Worm (Caenorhabditis elegans) whole organism, L4 larva: ENCODE measurements around the gene nsy-7.
A peak's percentile ranks its signal among the peaks of the same experiment; 100 is the strongest.

Experiments used
- F37D6.2 ChIP-seq: sonication (generic microtip); optimal IDR thresholded peaks from 2 replicates; lab custom pipeline; 2016; ENCODE audit warnings: mild to moderate bottlenecking, missing genetic modification characterization, missing compliant biosample characterization
- T20F7.1 ChIP-seq: fragments of 200-800 bp; sonication (Bioruptor generic); optimal IDR thresholded peaks from 2 replicates; lab custom pipeline; 2018; ENCODE audit warnings: mild to moderate bottlenecking, missing genetic modification characterization, missing compliant biosample characterization
- T26A8.4 ChIP-seq: fragments of 200-800 bp; sonication (Bioruptor generic); IDR thresholded peaks from 2 replicates; pipeline ENCODE4 v1.3.6; 2022; ENCODE audit warnings: missing genetic modification characterization, missing compliant biosample characterization
- ZK546.5 ChIP-seq, 2 experiments: sonication (generic microtip); optimal IDR thresholded peaks; 2 replicates each; lab custom pipeline; 2017; ENCODE audit warnings: missing biosample characterization in 2 of 2, missing genetic modification characterization in 2 of 2
- aha-1 ChIP-seq: fragments of 150-350 bp; peaks from one replicate; lab custom pipeline; 2014; ENCODE audit warnings: missing biosample characterization, missing genetic modification characterization
- attf-4 ChIP-seq: sonication (generic microtip); optimal IDR thresholded peaks from 3 replicates; lab custom pipeline; 2017; ENCODE audit warnings: missing biosample characterization, missing genetic modification characterization
- ceh-28 ChIP-seq: fragments of 150-350 bp; optimal IDR thresholded peaks from 2 replicates; lab custom pipeline; 2014; ENCODE audit warnings: missing biosample characterization, missing genetic modification reagents, missing genetic modification characterization
- ceh-44 ChIP-seq: fragments of 200-800 bp; sonication (Bioruptor generic); IDR thresholded peaks from 2 replicates; pipeline ENCODE4 v1.3.6; 2022; ENCODE audit warnings: missing genetic modification reagents, missing genetic modification characterization, missing compliant biosample characterization
- ceh-62 ChIP-seq: sonication (generic microtip); optimal IDR thresholded peaks from 2 replicates; lab custom pipeline; 2017; ENCODE audit warnings: missing biosample characterization, missing genetic modification characterization
- ceh-82 ChIP-seq: sonication (generic microtip); optimal IDR thresholded peaks from 2 replicates; lab custom pipeline; 2017; ENCODE audit warnings: missing biosample characterization, missing genetic modification characterization
- ces-1 ChIP-seq: fragments of 150-350 bp; sonication (generic microtip); optimal IDR thresholded peaks from 4 replicates; lab custom pipeline; 2014; ENCODE audit warnings: missing biosample characterization, missing genetic modification reagents, missing genetic modification characterization
- daf-16 ChIP-seq, 3 experiments: sonication (generic microtip); optimal IDR thresholded peaks; 2 replicates each; lab custom pipeline; 2016 to 2017; ENCODE audit warnings: missing genetic modification characterization in 3 of 3, missing genetic modification reagents in 3 of 3, mild to moderate bottlenecking in 2 of 3, missing compliant biosample characterization in 2 of 3, missing biosample characterization in 1 of 3, moderate library complexity in 1 of 3
- daf-19 ChIP-seq: fragments of 200-800 bp; sonication (Bioruptor generic); conservative IDR thresholded peaks from 2 replicates; pipeline ENCODE4 v1.3.6; 2022; ENCODE audit warnings: missing genetic modification characterization, missing compliant biosample characterization
- dmd-6 ChIP-seq: fragments of 200-800 bp; sonication (Bioruptor generic); IDR thresholded peaks from 2 replicates; pipeline ENCODE4 v1.3.6; 2022; ENCODE audit warnings: missing genetic modification reagents, missing genetic modification characterization, missing compliant biosample characterization
- dmd-8 ChIP-seq: fragments of 200-800 bp; sonication (Bioruptor generic); IDR thresholded peaks from 2 replicates; pipeline ENCODE4 v1.3.6; 2022; ENCODE audit warnings: missing genetic modification characterization, missing compliant biosample characterization
- dmd-9 ChIP-seq: fragments of 200-800 bp; sonication (Bioruptor generic); IDR thresholded peaks from 2 replicates; pipeline ENCODE4 v1.3.6; 2022; ENCODE audit warnings: missing genetic modification reagents, missing genetic modification characterization, missing compliant biosample characterization
- hif-1 ChIP-seq, 2 experiments: sonication (generic microtip); optimal IDR thresholded peaks; 2 replicates each; lab custom pipeline; 2016 to 2017; ENCODE audit warnings: missing compliant biosample characterization in 2 of 2, missing genetic modification characterization in 2 of 2, missing genetic modification reagents in 2 of 2, missing genotype in 2 of 2, mild to moderate bottlenecking in 1 of 2
- hlh-11 ChIP-seq: fragments of 200-800 bp; sonication (Bioruptor generic); optimal IDR thresholded peaks from 2 replicates; lab custom pipeline; 2018; ENCODE audit warnings: mild to moderate bottlenecking, missing genetic modification characterization, missing compliant biosample characterization
- hmg-1.1 ChIP-seq: fragments of 200-800 bp; sonication (Bioruptor generic); IDR thresholded peaks from 2 replicates; pipeline ENCODE4 v1.3.6; 2022; ENCODE audit warnings: missing genetic modification reagents, missing genetic modification characterization, missing compliant biosample characterization
- jun-1 ChIP-seq: fragments of 150-350 bp; optimal IDR thresholded peaks from 2 replicates; lab custom pipeline; 2014; ENCODE audit warnings: missing biosample characterization, missing genetic modification reagents, missing genetic modification characterization
- lin-13 ChIP-seq: fragments of 150-350 bp; optimal IDR thresholded peaks from 2 replicates; lab custom pipeline; 2014; ENCODE audit warnings: missing biosample characterization, missing genetic modification reagents, missing genetic modification characterization
- lin-29 ChIP-seq: fragments of 200-800 bp; sonication (Bioruptor generic); IDR thresholded peaks from 2 replicates; pipeline ENCODE4 v1.3.6; 2022; ENCODE audit warnings: missing genetic modification reagents, missing genetic modification characterization, missing compliant biosample characterization
- mdl-1 ChIP-seq, 2 experiments: fragments of 150-350 bp in 1 of 2; sonication (generic microtip) in 1 of 2; optimal IDR thresholded peaks; 2 replicates each; lab custom pipeline; 2014 to 2017; ENCODE audit warnings: missing biosample characterization in 2 of 2, missing genetic modification characterization in 2 of 2
- mdt-29 ChIP-seq: fragments of 200-800 bp; sonication (Bioruptor generic); IDR thresholded peaks from 2 replicates; pipeline ENCODE4 v1.3.6; 2022; ENCODE audit warnings: missing genetic modification reagents, missing genetic modification characterization, missing compliant biosample characterization
- mep-1 ChIP-seq: fragments of 150-350 bp; sonication (generic microtip); optimal IDR thresholded peaks from 3 replicates; lab custom pipeline; 2014; ENCODE audit warnings: missing biosample characterization, missing genetic modification characterization
- mxl-3 ChIP-seq: fragments of 200-800 bp; sonication (Bioruptor generic); optimal IDR thresholded peaks from 2 replicates; lab custom pipeline; 2018; ENCODE audit warnings: mild to moderate bottlenecking, missing genetic modification characterization, missing compliant biosample characterization
- nhr-111 ChIP-seq: fragments of 200-800 bp; sonication (Bioruptor generic); optimal IDR thresholded peaks from 2 replicates; lab custom pipeline; 2018; ENCODE audit warnings: mild to moderate bottlenecking, missing genetic modification characterization, missing compliant biosample characterization
- nhr-25 ChIP-seq: sonication (generic microtip); optimal IDR thresholded peaks from 2 replicates; lab custom pipeline; 2017; ENCODE audit warnings: missing genetic modification characterization, mild to moderate bottlenecking, missing compliant biosample characterization, antibody characterized with exemption, moderate library complexity, borderline replicate concordance; ENCODE audit not compliant: insufficient read depth
- nhr-41 ChIP-seq: fragments of 200-800 bp; sonication (Bioruptor generic); IDR thresholded peaks from 2 replicates; pipeline ENCODE4 v1.3.6; 2022; ENCODE audit warnings: missing genetic modification reagents, missing genetic modification characterization, missing compliant biosample characterization
- nhr-48 ChIP-seq: sonication (generic microtip); optimal IDR thresholded peaks from 2 replicates; lab custom pipeline; 2016; ENCODE audit warnings: mild to moderate bottlenecking, missing genetic modification characterization, missing compliant biosample characterization
- nhr-6 ChIP-seq: fragments of 150-350 bp; optimal IDR thresholded peaks from 2 replicates; lab custom pipeline; 2014; ENCODE audit warnings: missing biosample characterization, missing genetic modification characterization
- skn-1 ChIP-seq: fragments of 150-350 bp; optimal IDR thresholded peaks from 2 replicates; lab custom pipeline; 2014; ENCODE audit warnings: missing biosample characterization, missing genetic modification characterization
- snpc-1.2 ChIP-seq: fragments of 200-800 bp; sonication (Bioruptor generic); IDR thresholded peaks from 2 replicates; pipeline ENCODE4 v1.3.6; 2022; ENCODE audit warnings: missing genetic modification reagents, missing genetic modification characterization, missing compliant biosample characterization
- snpc-4 ChIP-seq: fragments of 150-350 bp; optimal IDR thresholded peaks from 2 replicates; lab custom pipeline; 2014; ENCODE audit warnings: missing biosample characterization, missing genetic modification characterization
- spr-1 ChIP-seq: sonication (generic microtip); optimal IDR thresholded peaks from 2 replicates; lab custom pipeline; 2016; ENCODE audit warnings: mild to moderate bottlenecking, missing genetic modification characterization, missing compliant biosample characterization
- unc-39 ChIP-seq: sonication (generic microtip); optimal IDR thresholded peaks from 2 replicates; lab custom pipeline; 2017; ENCODE audit warnings: missing biosample characterization, missing genetic modification characterization
- unc-62 ChIP-seq, 3 experiments: fragments of 150-350 bp in 1 of 3; sonication (generic microtip); optimal IDR thresholded peaks in 2 of 3; peaks in 1 of 3; 1 replicate in 1 of 3; 2 replicates in 2 of 3; lab custom pipeline; 2014 to 2017; ENCODE audit warnings: missing biosample characterization in 3 of 3, missing genetic modification characterization in 3 of 3, missing genetic modification reagents in 3 of 3, missing genotype in 1 of 3
- vab-7 ChIP-seq: fragments of 200-800 bp; sonication (Bioruptor generic); IDR thresholded peaks from 2 replicates; pipeline ENCODE4 v1.3.6; 2022; ENCODE audit warnings: missing genetic modification reagents, missing genetic modification characterization, missing compliant biosample characterization
- zfp-2 ChIP-seq: sonication (generic microtip); optimal IDR thresholded peaks from 2 replicates; lab custom pipeline; 2016; ENCODE audit warnings: mild to moderate bottlenecking, missing genetic modification characterization, missing compliant biosample characterization
- zip-11 ChIP-seq: fragments of 200-800 bp; sonication (Bioruptor generic); IDR thresholded peaks from 2 replicates; pipeline ENCODE4 v1.3.6; 2022; ENCODE audit warnings: missing genetic modification characterization, missing compliant biosample characterization
- ztf-11 ChIP-seq: fragments of 150-350 bp; optimal IDR thresholded peaks from 2 replicates; lab custom pipeline; 2014; ENCODE audit warnings: missing biosample characterization, missing genetic modification characterization
- ztf-7 ChIP-seq: fragments of 150-350 bp; optimal IDR thresholded peaks from 2 replicates; lab custom pipeline; 2014; ENCODE audit warnings: missing biosample characterization, missing genetic modification characterization

nsy-7 gene

DNA sequence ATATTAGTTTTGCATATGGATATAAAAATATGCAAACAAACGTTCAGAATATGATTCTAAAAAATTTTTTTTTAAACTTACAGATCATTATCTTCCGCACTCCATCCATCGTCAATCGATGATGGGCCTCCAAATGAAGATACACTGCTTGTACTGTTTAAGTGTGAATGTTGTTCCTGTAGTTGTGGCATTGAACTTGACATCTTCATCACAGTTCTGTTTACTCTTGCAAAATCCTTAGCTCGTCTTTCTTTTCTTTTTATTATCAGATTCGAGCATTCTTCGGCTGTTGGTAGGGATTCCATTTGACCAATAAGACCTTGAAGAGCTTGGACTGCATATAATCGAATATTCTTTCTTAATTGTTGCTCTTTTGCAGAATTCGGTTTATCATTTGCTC is 18.6 kb upstream of the nsy-7 start:
- TF ChIP-seq unc-62 (GFP tag; optimal IDR thresholded peaks at IDR 0.05 in 1 of 2; lab: Kevin White, UChicago) (peak in 1 of 2 experiments; percentile 94), unc-62 (tag; optimal IDR thresholded peaks at IDR 0.05; lab: Kevin White, UChicago) (no peak), nhr-111 (GFP tag; lab: Kevin White, UChicago) (no peak)

DNA sequence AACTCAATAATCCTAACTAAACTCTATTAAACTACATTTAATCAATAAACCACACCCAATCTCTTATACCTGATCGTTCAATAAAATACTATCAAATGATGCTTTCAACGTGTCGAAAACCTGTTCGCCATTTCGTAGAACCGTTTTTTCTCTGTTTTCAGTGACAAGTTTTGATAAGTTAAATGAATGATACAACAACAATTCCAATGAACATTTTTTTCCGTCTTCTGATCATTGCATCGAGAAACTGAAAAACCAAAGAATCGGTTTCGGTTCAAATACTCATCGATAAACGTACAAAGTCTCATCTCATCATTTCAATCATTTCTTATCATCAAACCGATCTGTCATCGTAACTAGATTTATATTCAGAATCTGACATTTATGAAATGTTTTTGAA is 16.7 kb upstream of the nsy-7 start:
- no peak for TF ChIP-seq snpc-4 (tag; lab: Kevin White, UChicago)
- TF ChIP-seq ceh-28, result no peak
- TF ChIP-seq nhr-6 (tag; lab: Kevin White, UChicago), result no peak
- TF ChIP-seq dmd-6, result peak; percentile 59; the same call in 1 of the 2 replicates
- no peak for TF ChIP-seq ceh-62 (tag; lab: Kevin White, UChicago)
- TF ChIP-seq lin-29 (GFP tag; lab: Robert Waterston, UW), result no peak
- peak; percentile 73 for TF ChIP-seq mxl-3 (GFP tag; lab: Kevin White, UChicago)
- TF ChIP-seq ztf-7 (tag; lab: Kevin White, UChicago), result no peak
- no peak for TF ChIP-seq dmd-8
- peak; percentile 9 for TF ChIP-seq nhr-48 (tag; lab: Kevin White, UChicago)
- TF ChIP-seq unc-62 (GFP tag; optimal IDR thresholded peaks at IDR 0.05 in 1 of 2; lab: Kevin White, UChicago), result peak in 1 of 2 experiments; percentile 81
- TF ChIP-seq unc-62 (tag; optimal IDR thresholded peaks at IDR 0.05; lab: Kevin White, UChicago), result no peak
- TF ChIP-seq dmd-9 (GFP tag; lab: Robert Waterston, UW), result no peak
- TF ChIP-seq mep-1 (tag; lab: Kevin White, UChicago), result no peak
- no peak for TF ChIP-seq ztf-11 (tag; lab: Kevin White, UChicago)
- TF ChIP-seq hmg-1.1 (GFP tag; lab: Robert Waterston, UW), result no peak
- TF ChIP-seq spr-1 (tag; lab: Kevin White, UChicago), result no peak
- TF ChIP-seq zfp-2 (tag; lab: Kevin White, UChicago), result no peak
- TF ChIP-seq T20F7.1, result no peak
- TF ChIP-seq F37D6.2 (tag; lab: Kevin White, UChicago), result no peak
- no peak for TF ChIP-seq ces-1

DNA sequence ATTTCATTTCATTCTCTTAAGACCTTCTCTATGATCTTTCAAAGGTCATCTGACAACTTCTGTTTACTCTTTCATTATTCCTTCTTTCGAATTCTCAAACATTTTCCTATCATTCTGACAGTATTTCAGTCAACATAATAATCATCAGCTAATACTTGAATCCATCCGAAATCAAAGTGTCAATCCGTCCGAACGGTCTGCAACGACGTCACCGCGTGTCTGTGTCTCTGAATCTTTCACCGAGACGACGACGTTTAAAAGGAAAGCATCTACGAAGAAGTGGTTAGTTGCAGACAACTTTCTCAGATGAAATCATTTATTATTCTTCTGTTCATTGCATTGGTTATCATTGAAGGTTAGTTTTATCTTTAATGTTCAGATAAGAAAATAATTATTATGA is 15.8 kb upstream of the nsy-7 start, which contains the start of gene Y42H9AR.5:
Gene Y42H9AR.5, plus strand, starts transcription at position 301 of the 400 bp plus-strand sequence.
- TF ChIP-seq mdl-1 (tag; optimal IDR thresholded peaks at IDR 0.05; lab: Kevin White, UChicago) (peak in 1 of 2 experiments; percentile 9), aha-1 (tag; lab: Kevin White, UChicago) (peak; percentile 12), vab-7 (GFP tag; lab: Robert Waterston, UW) (no peak), hlh-11 (tag; lab: Kevin White, UChicago) (no peak)

DNA sequence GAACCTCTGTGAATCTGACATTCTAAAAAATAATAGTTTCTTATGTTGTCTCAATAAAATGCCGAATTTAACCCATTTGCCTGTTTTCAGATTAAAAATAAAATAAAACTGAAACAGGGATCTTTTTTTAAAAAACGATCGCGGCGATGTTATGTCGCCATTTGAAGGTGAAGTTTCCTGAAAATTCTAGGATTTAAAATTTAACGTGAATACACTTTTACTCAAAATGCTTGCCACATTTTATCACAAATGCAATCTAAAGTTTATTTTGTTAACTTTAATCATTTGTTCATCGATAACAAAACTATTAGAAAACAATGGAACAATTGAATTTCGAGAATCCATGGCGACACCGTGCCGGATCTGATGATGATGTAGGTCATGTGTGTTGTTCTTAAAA is 13.1 kb upstream of the nsy-7 start, which contains the start of gene Y42H9AR.2:
Gene Y42H9AR.2, plus strand, starts transcription at position 301 of the 400 bp plus-strand sequence.
- no peak for TF ChIP-seq ceh-44 (GFP tag; lab: Robert Waterston, UW)
- no peak for TF ChIP-seq daf-16 (GFP tag; optimal IDR thresholded peaks at IDR 0.05; lab: Kevin White, UChicago)
- TF ChIP-seq daf-16 (tag; optimal IDR thresholded peaks at IDR 0.05; lab: Kevin White, UChicago), result no peak
- TF ChIP-seq zip-11 (GFP tag; lab: Robert Waterston, UW), result no peak
- TF ChIP-seq mdt-29, result no peak
- no peak for TF ChIP-seq lin-13
- TF ChIP-seq nhr-41, result no peak
- TF ChIP-seq attf-4 (tag; lab: Kevin White, UChicago), result no peak
- TF ChIP-seq ceh-62 (tag; lab: Kevin White, UChicago), result no peak
- TF ChIP-seq unc-39 (tag; lab: Kevin White, UChicago), result no peak
- TF ChIP-seq skn-1 (tag; lab: Kevin White, UChicago), result no peak
- TF ChIP-seq T26A8.4 (GFP tag; lab: Robert Waterston, UW), result no peak
- no peak for TF ChIP-seq daf-19 (GFP tag; lab: Robert Waterston, UW)
- no peak for TF ChIP-seq ZK546.5 (tag; optimal IDR thresholded peaks at IDR 0.05; lab: Kevin White, UChicago)
- no peak for TF ChIP-seq dmd-8
- no peak for TF ChIP-seq hif-1 (tag; optimal IDR thresholded peaks at IDR 0.05; lab: Kevin White, UChicago)
- no peak for TF ChIP-seq jun-1 (tag; lab: Kevin White, UChicago)
- TF ChIP-seq mep-1 (tag; lab: Kevin White, UChicago), result no peak
- no peak for TF ChIP-seq ceh-82
- TF ChIP-seq snpc-1.2 (GFP tag; lab: Robert Waterston, UW), result no peak
- no peak for TF ChIP-seq nhr-25 (tag; lab: Kevin White, UChicago)
